Fruit fly (Drosophila melanogaster): ENCODE results near the gene Sf3b1.

dm6 chr2L:525547-526180 is 42.5 kb upstream of the Sf3b1 start:
- no peak for TF ChIP-seq Myc (optimal IDR thresholded peaks at IDR 0.05)
- TF ChIP-seq sv (GFP tag; optimal IDR thresholded peaks at IDR 0.05) = no peak
- TF ChIP-seq psq (GFP tag; optimal IDR thresholded peaks at IDR 0.05) = no peak
- TF ChIP-seq HLH106 (tag; optimal IDR thresholded peaks at IDR 0.05) = no peak
- no peak for TF ChIP-seq h (GFP tag; optimal IDR thresholded peaks at IDR 0.05)
- TF ChIP-seq OdsH (GFP tag; optimal IDR thresholded peaks at IDR 0.05) = no peak
- no peak for TF ChIP-seq pan (optimal IDR thresholded peaks at IDR 0.05)
- TF ChIP-seq brk (GFP tag; optimal IDR thresholded peaks at IDR 0.05) = no peak
- TF ChIP-seq Vsx2 (GFP tag; optimal IDR thresholded peaks at IDR 0.05; ENCODE audit: partially characterized antibody) = no peak
- no peak for TF ChIP-seq Hnf4 (GFP tag; optimal IDR thresholded peaks at IDR 0.05)
- no peak for TF ChIP-seq usp (GFP tag; optimal IDR thresholded peaks at IDR 0.05)
- no peak for TF ChIP-seq lola (GFP tag; optimal IDR thresholded peaks at IDR 0.05)
- no peak for TF ChIP-seq CG9705 (GFP tag; optimal IDR thresholded peaks at IDR 0.05)
- TF ChIP-seq br (GFP tag; optimal IDR thresholded peaks at IDR 0.05) = no peak
